Fruit fly (Drosophila melanogaster): Measurements from ENCODE around the gene CG34448.

The CG34448 gene

DNA sequence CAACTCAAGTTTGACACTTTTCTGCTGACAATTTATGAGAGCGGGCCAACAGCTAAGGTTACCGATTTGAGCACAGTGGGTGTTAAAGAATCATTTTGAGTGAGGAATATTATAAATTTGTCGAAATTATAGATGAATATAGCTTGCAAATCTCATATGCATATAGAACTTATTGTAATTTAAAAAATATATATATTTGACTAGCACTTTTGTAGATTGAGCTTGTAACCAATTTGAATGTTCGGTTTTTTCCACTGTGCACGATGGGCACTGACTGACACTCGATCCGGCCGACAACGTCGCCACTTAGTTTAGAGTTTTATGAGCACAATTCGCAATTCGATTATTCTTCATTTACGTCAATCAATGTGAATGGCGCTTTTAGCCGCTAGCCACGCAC is 19.3 kb downstream of the CG34448 start (continued):
- TF ChIP-seq pho (GFP tag; optimal IDR thresholded peaks at IDR 0.05) (no peak), CG12744 (GFP tag; optimal IDR thresholded peaks at IDR 0.05) (no peak), CG10431 (GFP tag; optimal IDR thresholded peaks at IDR 0.05) (no peak), CG9797 (GFP tag; optimal IDR thresholded peaks at IDR 0.05) (no peak), Elba2 (GFP tag; optimal IDR thresholded peaks at IDR 0.05) (no peak), trem (tag; optimal IDR thresholded peaks at IDR 0.05) (no peak), CG34422 (GFP tag; IDR thresholded peaks at IDR 0.05) (peak; percentile 42; the same call in 1 of the 3 replicates), CG9609 (GFP tag; optimal IDR thresholded peaks at IDR 0.05) (no peak), crc (GFP tag; optimal IDR thresholded peaks at IDR 0.05) (no peak), Ada2b (GFP tag; IDR thresholded peaks at IDR 0.05) (0 out of 2 replicates have a peak, but pooled peaks have one; percentile 5), Fer1 (GFP tag; optimal IDR thresholded peaks at IDR 0.05) (no peak), CG30020 (tag; optimal IDR thresholded peaks at IDR 0.05) (no peak), CG1832 (GFP tag; optimal IDR thresholded peaks at IDR 0.05) (no peak), MBD-R2 (GFP tag; IDR thresholded peaks at IDR 0.05) (no peak), CG5180 (GFP tag; optimal IDR thresholded peaks at IDR 0.05) (no peak), zfh1 (GFP tag; IDR thresholded peaks at IDR 0.05) (no peak), CG2116 (GFP tag; optimal IDR thresholded peaks at IDR 0.05) (no peak), tna (GFP tag; IDR thresholded peaks at IDR 0.05; ENCODE audit: partially characterized antibody) (no peak), CG1647 (GFP tag; optimal IDR thresholded peaks at IDR 0.05) (no peak), CG7928 (GFP tag; optimal IDR thresholded peaks at IDR 0.05) (no peak), CG18764 (GFP tag; optimal IDR thresholded peaks at IDR 0.05) (no peak), Atf6 (GFP tag; IDR thresholded peaks at IDR 0.05) (no peak), CG13775 (GFP tag; optimal IDR thresholded peaks at IDR 0.05) (no peak), CG17359 (tag; optimal IDR thresholded peaks at IDR 0.05) (peak; percentile 14), wek (GFP tag; optimal IDR thresholded peaks at IDR 0.05) (no peak), CG17612 (GFP tag; IDR thresholded peaks at IDR 0.05) (no peak), NFAT (GFP tag; IDR thresholded peaks at IDR 0.05) (no peak), cato (GFP tag; optimal IDR thresholded peaks at IDR 0.05; ENCODE audit: borderline replicate concordance) (no peak), Adf1 (GFP tag; IDR thresholded peaks at IDR 0.05) (no peak), klu (GFP tag; IDR thresholded peaks at IDR 0.05) (no peak), Optix (GFP tag; IDR thresholded peaks at IDR 0.05) (no peak), CG17912 (GFP tag; optimal IDR thresholded peaks at IDR 0.05) (no peak), CG4360 (GFP tag; IDR thresholded peaks at IDR 0.05) (no peak), Vsx1 (GFP tag; optimal IDR thresholded peaks at IDR 0.05) (no peak), CG14050 (GFP tag; IDR thresholded peaks at IDR 0.05) (no peak), Dfd (GFP tag; optimal IDR thresholded peaks at IDR 0.05) (no peak), Nf-YB (GFP tag; optimal IDR thresholded peaks at IDR 0.05) (no peak), CG1529 (GFP tag; optimal IDR thresholded peaks at IDR 0.05) (no peak), da (GFP tag; optimal IDR thresholded peaks at IDR 0.05) (no peak), Pdp1 (GFP tag; optimal IDR thresholded peaks at IDR 0.05) (no peak), grau (tag; optimal IDR thresholded peaks at IDR 0.05) (peak; percentile 19), nom (GFP tag; optimal IDR thresholded peaks at IDR 0.05) (no peak), CG12391 (tag; optimal IDR thresholded peaks at IDR 0.05) (no peak), Ravus (GFP tag; IDR thresholded peaks at IDR 0.05) (no peak), nau (GFP tag; optimal IDR thresholded peaks at IDR 0.05) (no peak), Bdp1 (GFP tag; optimal IDR thresholded peaks at IDR 0.05) (no peak), seq (GFP tag; IDR thresholded peaks at IDR 0.05) (no peak), CG12236 (GFP tag; optimal IDR thresholded peaks at IDR 0.05) (no peak), B-H2 (GFP tag; optimal IDR thresholded peaks at IDR 0.05) (no peak), CG32532 (GFP tag; IDR thresholded peaks at IDR 0.05) (0 out of 2 replicates have a peak, but pooled peaks have one; percentile 12), Antp (GFP tag; optimal IDR thresholded peaks at IDR 0.05) (no peak), CG15601 (tag; optimal IDR thresholded peaks at IDR 0.05) (no peak)
